Worm (Caenorhabditis elegans) whole organism, young adult: Measurements from ENCODE around the gene dao-3.

Experiments used
- F49E8.2 ChIP-seq: sonication (generic microtip); optimal IDR thresholded peaks from 3 replicates; lab custom pipeline; 2017; ENCODE audit warnings: missing genetic modification characterization, mild to moderate bottlenecking, missing compliant biosample characterization, antibody characterized with exemption, moderate library complexity; ENCODE audit not compliant: insufficient read depth
- Y95B8A.8 ChIP-seq: fragments of 200-800 bp; sonication (Bioruptor generic); IDR thresholded peaks from 2 replicates; pipeline ENCODE4 v1.3.6; 2022; ENCODE audit warnings: missing genetic modification reagents, missing genetic modification characterization, missing compliant biosample characterization
- dpff-1 ChIP-seq: sonication (generic microtip); optimal IDR thresholded peaks from 2 replicates; lab custom pipeline; 2017; ENCODE audit warnings: mild to moderate bottlenecking, missing genetic modification characterization, missing compliant biosample characterization
- hmg-20 ChIP-seq: fragments of 200-800 bp; sonication (Bioruptor generic); IDR thresholded peaks from 2 replicates; pipeline ENCODE4 v1.3.6; 2022; ENCODE audit warnings: missing genetic modification reagents, missing genetic modification characterization, missing compliant biosample characterization
- hsf-1 ChIP-seq: fragments of 200-800 bp; sonication (Bioruptor generic); IDR thresholded peaks from 2 replicates; pipeline ENCODE4 v1.3.6; 2022; ENCODE audit warnings: missing genetic modification reagents, missing genetic modification characterization, missing compliant biosample characterization
- sptf-2 ChIP-seq: fragments of 200-800 bp; sonication (Bioruptor generic); optimal IDR thresholded peaks from 2 replicates; lab custom pipeline; 2018; ENCODE audit warnings: mild to moderate bottlenecking, missing genetic modification characterization, missing compliant biosample characterization
- unc-62 ChIP-seq: fragments of 150-350 bp; optimal IDR thresholded peaks from 2 replicates; lab custom pipeline; 2014; ENCODE audit warnings: missing biosample characterization, missing genetic modification reagents, missing genetic modification characterization

- TF ChIP-seq hmg-20 (GFP tag; lab: Robert Waterston, UW) = no peak
- no peak for TF ChIP-seq hsf-1 (GFP tag; lab: Robert Waterston, UW)
- no peak for TF ChIP-seq dpff-1 (tag; lab: Kevin White, UChicago)
- TF ChIP-seq unc-62 (GFP tag; lab: Kevin White, UChicago) = no peak
- TF ChIP-seq Y95B8A.8 (GFP tag; lab: Robert Waterston, UW) = no peak
- no peak for TF ChIP-seq sptf-2 (GFP tag; lab: Kevin White, UChicago)
- no peak for TF ChIP-seq F49E8.2 (tag; lab: Kevin White, UChicago)
These were observed 11.8 kb downstream of the dao-3 start for ce11 chrX:8074527-8074926.
